Worm (Caenorhabditis elegans) whole organism, L1 larva: ENCODE measurements around the gene ceh-18.

Source experiments
- C16A3.4 ChIP-seq: fragments of 150-350 bp; optimal IDR thresholded peaks from 2 replicates; lab custom pipeline; 2014; ENCODE audit warnings: missing biosample characterization, missing genetic modification characterization
- C34B4.2 ChIP-seq: sonication (generic microtip); optimal IDR thresholded peaks from 2 replicates; lab custom pipeline; 2017; ENCODE audit warnings: mild to moderate bottlenecking, missing genetic modification characterization, missing compliant biosample characterization
- Y116A8C.19 ChIP-seq: sonication (generic microtip); optimal IDR thresholded peaks from 2 replicates; lab custom pipeline; 2016; ENCODE audit warnings: missing compliant biosample characterization, missing genetic modification characterization, borderline replicate concordance
- ama-1 ChIP-seq: fragments of 150-350 bp; optimal IDR thresholded peaks from 2 replicates; lab custom pipeline; 2014
- blmp-1 ChIP-seq: fragments of 150-350 bp; optimal IDR thresholded peaks from 2 replicates; lab custom pipeline; 2014; ENCODE audit warnings: missing biosample characterization, missing genetic modification characterization
- ceh-63 ChIP-seq: fragments of 200-800 bp; sonication (Bioruptor generic); optimal IDR thresholded peaks from 2 replicates; lab custom pipeline; 2018; ENCODE audit warnings: mild to moderate bottlenecking, missing genetic modification characterization, missing compliant biosample characterization
- ceh-82 ChIP-seq, 3 experiments: fragments of 150-350 bp in 1 of 3; sonication (generic microtip) in 2 of 3; optimal IDR thresholded peaks; 2 replicates each; lab custom pipeline; 2014 to 2017; ENCODE audit warnings: missing biosample characterization in 3 of 3, missing genetic modification characterization in 3 of 3
- ces-1 ChIP-seq: fragments of 150-350 bp; optimal IDR thresholded peaks from 2 replicates; lab custom pipeline; 2014; ENCODE audit warnings: missing biosample characterization, missing genetic modification reagents, missing genetic modification characterization
- dsc-1 ChIP-seq: sonication (generic microtip); optimal IDR thresholded peaks from 2 replicates; lab custom pipeline; 2016; ENCODE audit warnings: mild to moderate bottlenecking, missing genetic modification characterization, missing compliant biosample characterization
- egl-13 ChIP-seq: sonication (generic microtip); optimal IDR thresholded peaks from 2 replicates; lab custom pipeline; 2016; ENCODE audit warnings: missing genotype, missing genetic modification reagents, missing genetic modification characterization, missing compliant biosample characterization
- egl-27 ChIP-seq, 2 experiments: fragments of 150-350 bp in 1 of 2; sonication (generic microtip); optimal IDR thresholded peaks; 3 replicates each; lab custom pipeline; 2017 to 2018; ENCODE audit warnings: missing biosample characterization in 2 of 2, missing genetic modification characterization in 2 of 2, missing genetic modification reagents in 2 of 2
- elt-3 ChIP-seq, 6 experiments: fragments of 150-350 bp in 1 of 6; sonication (generic microtip); optimal IDR thresholded peaks; 2 replicates each; lab custom pipeline; 2017 to 2018; ENCODE audit warnings: missing biosample characterization in 6 of 6, missing genetic modification characterization in 6 of 6, inconsistent platforms in 1 of 6
- ets-5 ChIP-seq: fragments of 200-800 bp; sonication (Bioruptor generic); IDR thresholded peaks from 2 replicates; pipeline ENCODE4 v1.3.6; 2022; ENCODE audit warnings: missing genetic modification characterization, missing compliant biosample characterization
- fkh-10 ChIP-seq: sonication (generic microtip); optimal IDR thresholded peaks from 2 replicates; lab custom pipeline; 2017; ENCODE audit warnings: missing biosample characterization, missing genetic modification reagents, missing genetic modification characterization
- fkh-4 ChIP-seq: sonication (generic microtip); optimal IDR thresholded peaks from 2 replicates; lab custom pipeline; 2016; ENCODE audit warnings: missing compliant biosample characterization, missing genetic modification characterization, borderline replicate concordance
- fkh-8 ChIP-seq: sonication (generic microtip); optimal IDR thresholded peaks from 2 replicates; lab custom pipeline; 2016; ENCODE audit warnings: mild to moderate bottlenecking, missing genetic modification characterization, missing compliant biosample characterization
- grh-1 ChIP-seq: fragments of 200-800 bp; sonication (Bioruptor generic); IDR thresholded peaks from 2 replicates; pipeline ENCODE4 v1.3.6; 2022; ENCODE audit warnings: missing genetic modification reagents, missing genetic modification characterization, missing compliant biosample characterization
- hlh-17 ChIP-seq: fragments of 200-800 bp; sonication (Bioruptor generic); optimal IDR thresholded peaks from 2 replicates; lab custom pipeline; 2018; ENCODE audit warnings: missing genetic modification characterization, mild to moderate bottlenecking, missing compliant biosample characterization, moderate library complexity, borderline replicate concordance
- hlh-4 ChIP-seq: sonication (generic microtip); optimal IDR thresholded peaks from 2 replicates; lab custom pipeline; 2016; ENCODE audit warnings: mild to moderate bottlenecking, missing genetic modification characterization, missing compliant biosample characterization
- isw-1 ChIP-seq: fragments of 200-800 bp; sonication (Bioruptor generic); IDR thresholded peaks from 2 replicates; pipeline ENCODE4 v1.3.6; 2022; ENCODE audit warnings: missing genetic modification characterization, missing compliant biosample characterization
- lin-13 ChIP-seq: fragments of 150-350 bp; optimal IDR thresholded peaks from 2 replicates; lab custom pipeline; 2014; ENCODE audit warnings: missing biosample characterization, missing genetic modification reagents, missing genetic modification characterization
- lin-14 ChIP-seq: fragments of 200-800 bp; sonication (Bioruptor generic); optimal IDR thresholded peaks from 2 replicates; lab custom pipeline; 2018; ENCODE audit warnings: mild to moderate bottlenecking, missing genetic modification characterization, moderate library complexity, missing compliant biosample characterization
- lin-35 ChIP-seq, 2 experiments: fragments of 150-350 bp; optimal IDR thresholded peaks; 2 replicates each; lab custom pipeline; 2014; ENCODE audit warnings: missing biosample characterization in 2 of 2, missing genetic modification characterization in 2 of 2, missing genetic modification reagents in 2 of 2
- lin-39 ChIP-seq: fragments of 150-350 bp; optimal IDR thresholded peaks from 2 replicates; lab custom pipeline; 2014; ENCODE audit warnings: missing biosample characterization, missing genetic modification reagents, missing genetic modification characterization
- lir-3 ChIP-seq: sonication (generic microtip); optimal IDR thresholded peaks from 2 replicates; lab custom pipeline; 2016; ENCODE audit warnings: mild to moderate bottlenecking, missing genetic modification characterization, moderate library complexity, missing compliant biosample characterization; ENCODE audit not compliant: poor library complexity
- mab-9 ChIP-seq: fragments of 200-800 bp; sonication (Bioruptor generic); IDR thresholded peaks from 2 replicates; pipeline ENCODE4 v1.3.6; 2022; ENCODE audit warnings: missing genetic modification reagents, missing genetic modification characterization, missing compliant biosample characterization
- mdl-1 ChIP-seq, 2 experiments: fragments of 150-350 bp; optimal IDR thresholded peaks; 2 replicates each; lab custom pipeline; 2014 to 2017; ENCODE audit warnings: missing biosample characterization in 2 of 2, missing genetic modification characterization in 2 of 2, inconsistent platforms in 1 of 2
- nhr-19 ChIP-seq: fragments of 200-800 bp; sonication (Bioruptor generic); conservative IDR thresholded peaks from 2 replicates; pipeline ENCODE4 v1.3.6; 2022; ENCODE audit warnings: missing genetic modification characterization, missing compliant biosample characterization
- nhr-47 ChIP-seq: sonication (generic microtip); optimal IDR thresholded peaks from 2 replicates; lab custom pipeline; 2016; ENCODE audit warnings: mild to moderate bottlenecking, missing genetic modification characterization, moderate library complexity, missing compliant biosample characterization
- nhr-77 ChIP-seq: fragments of 150-350 bp; optimal IDR thresholded peaks from 2 replicates; lab custom pipeline; 2014; ENCODE audit warnings: missing biosample characterization, missing genetic modification characterization
- nhr-84 ChIP-seq: sonication (generic microtip); optimal IDR thresholded peaks from 2 replicates; lab custom pipeline; 2017; ENCODE audit warnings: missing biosample characterization, missing genetic modification characterization
- nhr-85 ChIP-seq: sonication (generic microtip); peaks from one replicate; lab custom pipeline; 2016; ENCODE audit warnings: missing genetic modification characterization, inconsistent platforms, missing compliant biosample characterization
- nhr-90 ChIP-seq: sonication (generic microtip); optimal IDR thresholded peaks from 2 replicates; lab custom pipeline; 2016; ENCODE audit warnings: mild to moderate bottlenecking, missing genetic modification characterization, missing compliant biosample characterization; ENCODE audit not compliant: poor library complexity
- pag-3 ChIP-seq: sonication (generic microtip); optimal IDR thresholded peaks from 2 replicates; lab custom pipeline; 2017; ENCODE audit warnings: missing genetic modification characterization, mild to moderate bottlenecking, missing compliant biosample characterization, antibody characterized with exemption, borderline replicate concordance; ENCODE audit not compliant: insufficient read depth
- pqm-1 ChIP-seq: sonication (generic microtip); optimal IDR thresholded peaks from 3 replicates; lab custom pipeline; 2017; ENCODE audit warnings: missing biosample characterization, missing genetic modification characterization
- skn-1 ChIP-seq: fragments of 150-350 bp; optimal IDR thresholded peaks from 2 replicates; lab custom pipeline; 2014; ENCODE audit warnings: missing biosample characterization, missing genetic modification characterization
- snpc-4 ChIP-seq: fragments of 150-350 bp; optimal IDR thresholded peaks from 2 replicates; lab custom pipeline; 2014; ENCODE audit warnings: missing biosample characterization, missing genetic modification characterization
- sox-4 ChIP-seq: sonication (generic microtip); optimal IDR thresholded peaks from 2 replicates; lab custom pipeline; 2016; ENCODE audit warnings: missing genetic modification characterization, missing compliant biosample characterization
- sptf-1 ChIP-seq: fragments of 150-350 bp; optimal IDR thresholded peaks from 2 replicates; lab custom pipeline; 2014; ENCODE audit warnings: missing biosample characterization, missing genetic modification characterization
- sup-37 ChIP-seq: fragments of 200-800 bp; sonication (Bioruptor generic); optimal IDR thresholded peaks from 2 replicates; lab custom pipeline; 2018; ENCODE audit warnings: mild to moderate bottlenecking, missing genetic modification characterization, missing compliant biosample characterization
- unc-30 ChIP-seq: sonication (generic microtip); optimal IDR thresholded peaks from 2 replicates; lab custom pipeline; 2017; ENCODE audit warnings: missing biosample characterization, missing genetic modification characterization
- unc-62 ChIP-seq: fragments of 150-350 bp; optimal IDR thresholded peaks from 2 replicates; lab custom pipeline; 2014; ENCODE audit warnings: missing biosample characterization, missing genetic modification reagents, missing genetic modification characterization
- unc-86 ChIP-seq: sonication (generic microtip); optimal IDR thresholded peaks from 2 replicates; lab custom pipeline; 2016; ENCODE audit warnings: missing genetic modification characterization, missing compliant biosample characterization
- vab-15 ChIP-seq: sonication (generic microtip); optimal IDR thresholded peaks from 2 replicates; lab custom pipeline; 2017; ENCODE audit warnings: missing genotype, mild to moderate bottlenecking, missing genetic modification characterization, missing compliant biosample characterization
- zip-4 ChIP-seq: fragments of 200-800 bp; sonication (Bioruptor generic); optimal IDR thresholded peaks from 2 replicates; lab custom pipeline; 2018; ENCODE audit warnings: mild to moderate bottlenecking, missing genetic modification characterization, moderate library complexity, missing compliant biosample characterization
- ztf-11 ChIP-seq, 2 experiments: sonication (generic microtip); optimal IDR thresholded peaks; 2 replicates each; lab custom pipeline; 2016 to 2017; ENCODE audit warnings: missing genetic modification characterization in 2 of 2, missing biosample characterization in 1 of 2, missing compliant biosample characterization in 1 of 2

ceh-18 gene

DNA sequence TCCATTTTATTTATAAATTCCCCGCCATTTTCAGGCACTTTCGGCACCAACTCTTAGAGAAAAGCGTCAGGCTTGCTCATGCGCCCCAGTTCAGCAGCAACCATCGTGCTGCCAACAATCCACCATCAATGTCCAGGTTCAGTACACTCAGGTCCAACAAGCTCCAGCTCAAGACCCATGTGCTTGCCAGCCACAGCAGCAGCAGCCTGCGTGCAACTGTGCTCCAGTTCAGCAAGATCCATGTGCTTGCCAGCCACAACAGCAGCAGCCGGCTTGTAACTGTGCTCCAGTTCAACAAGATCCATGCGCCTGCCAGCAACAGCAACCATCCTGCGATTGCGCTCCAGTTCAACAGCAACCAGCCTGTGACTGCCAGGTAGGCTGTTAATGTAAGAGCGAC lies 59.3 kb downstream of the ceh-18 start:
- TF ChIP-seq sup-37 (no peak), C34B4.2 (tag; lab: Kevin White, UChicago) (no peak), unc-62 (no peak), zip-4 (GFP tag; lab: Kevin White, UChicago) (no peak), ces-1 (GFP tag; lab: Kevin White, UChicago) (no peak), elt-3 (tag; optimal IDR thresholded peaks at IDR 0.05; lab: Kevin White, UChicago) (no peak), dsc-1 (no peak), nhr-90 (no peak), ama-1 (lab: Kevin White, UChicago) (no peak), sox-4 (tag; lab: Kevin White, UChicago) (no peak), sptf-1 (tag; lab: Kevin White, UChicago) (no peak), skn-1 (no peak), unc-86 (tag; lab: Kevin White, UChicago) (no peak), C16A3.4 (no peak), mab-9 (GFP tag; lab: Robert Waterston, UW) (no peak)

DNA sequence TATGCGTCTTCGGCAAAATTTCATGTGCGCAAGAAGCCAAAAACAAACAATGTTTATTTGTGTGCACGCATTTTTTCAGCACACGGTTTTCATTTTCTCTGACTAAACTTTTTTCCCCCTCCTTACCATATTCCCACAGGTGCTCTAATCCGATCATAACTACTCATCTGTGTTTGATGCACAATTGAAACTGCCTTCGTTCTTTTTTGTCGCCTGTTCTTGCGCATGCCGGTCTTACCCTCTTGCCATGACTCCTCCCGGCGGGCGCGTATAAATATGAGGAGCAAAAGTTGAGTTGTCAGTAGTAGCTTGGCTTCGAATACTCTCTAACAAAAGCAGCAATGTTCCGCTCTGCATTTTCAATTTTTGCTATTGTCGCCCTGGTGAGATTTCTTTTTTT lies 59.7 kb downstream of the ceh-18 start, which contains the start of gene abu-10:
Gene abu-10 (plus strand): TSS at position 301 of the 400 bp plus-strand sequence.
- TF ChIP-seq nhr-47 (tag; lab: Kevin White, UChicago) = no peak
- no peak for TF ChIP-seq Y116A8C.19 (tag; lab: Kevin White, UChicago)
- no peak for TF ChIP-seq fkh-4
- TF ChIP-seq, all 84 proteins: peak for 0

DNA sequence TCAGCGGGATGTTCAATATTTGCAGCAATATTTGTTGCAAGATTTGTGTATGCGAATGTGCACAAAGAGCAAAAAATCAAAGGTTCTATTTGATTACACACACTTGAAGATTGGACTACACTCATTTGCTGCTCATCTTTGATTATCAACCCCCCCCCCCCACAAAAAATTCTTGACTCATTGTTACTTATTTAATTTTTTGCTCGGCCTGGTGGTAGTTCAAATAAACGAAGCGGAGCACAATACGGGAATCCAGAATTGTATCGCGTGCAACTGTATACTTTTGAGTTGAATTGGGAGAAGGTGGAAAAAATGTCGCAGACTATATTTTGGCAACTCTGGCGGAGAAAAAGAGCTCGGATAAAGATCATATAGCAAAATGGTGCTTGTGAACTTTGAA lies 62.0 kb downstream of the ceh-18 start, which contains the start of gene F35A5.5:
Gene F35A5.5 (minus strand): TSS at position 101 of the 400 bp plus-strand sequence.
- TF ChIP-seq ceh-82 (tag; optimal IDR thresholded peaks at IDR 0.05; lab: Kevin White, UChicago) = no peak
- TF ChIP-seq nhr-19 = no peak
- no peak for TF ChIP-seq ets-5 (GFP tag; lab: Robert Waterston, UW)
- TF ChIP-seq snpc-4 (tag; lab: Kevin White, UChicago) = no peak
- no peak for TF ChIP-seq vab-15
- no peak for TF ChIP-seq unc-86 (tag; lab: Kevin White, UChicago)
- no peak for TF ChIP-seq grh-1 (GFP tag; lab: Robert Waterston, UW)
- TF ChIP-seq zip-4 (GFP tag; lab: Kevin White, UChicago) = no peak
- TF ChIP-seq fkh-8 (tag; lab: Kevin White, UChicago) = no peak
- TF ChIP-seq egl-13 (tag; lab: Kevin White, UChicago) = no peak
- TF ChIP-seq lin-14 (GFP tag; lab: Kevin White, UChicago) = no peak
- no peak for TF ChIP-seq lin-39 (tag; lab: Kevin White, UChicago)
- TF ChIP-seq ztf-11 (tag; optimal IDR thresholded peaks at IDR 0.05; lab: Kevin White, UChicago) = no peak
- no peak for TF ChIP-seq lir-3
- no peak for TF ChIP-seq nhr-77
- TF ChIP-seq sptf-1 (tag; lab: Kevin White, UChicago) = no peak
- TF ChIP-seq pqm-1 = no peak
- no peak for TF ChIP-seq lin-13
- TF ChIP-seq C16A3.4 = no peak

DNA sequence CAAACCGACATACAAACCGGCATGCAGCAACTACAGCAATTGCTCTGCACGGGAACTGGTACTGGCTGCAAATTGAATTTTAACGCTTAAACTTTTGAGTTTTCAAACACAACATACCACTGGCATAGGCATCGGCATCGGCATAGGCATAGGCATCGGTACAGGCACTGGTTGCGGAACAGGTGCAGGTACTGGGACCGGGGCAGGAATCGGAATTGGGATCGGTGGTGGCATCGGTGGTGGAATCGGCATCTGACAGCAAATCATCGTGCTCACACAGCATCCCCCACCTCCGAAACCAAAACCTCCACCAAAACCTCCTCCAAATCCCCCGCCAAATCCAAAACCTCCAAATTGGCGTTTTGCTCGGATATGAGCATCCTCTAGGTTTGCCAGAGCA lies 63.4 kb downstream of the ceh-18 start:
- TF ChIP-seq pqm-1 (no peak), nhr-85 (tag; lab: Kevin White, UChicago) (peak; percentile 1), isw-1 (GFP tag; lab: Robert Waterston, UW) (no peak), lin-35 (GFP tag; optimal IDR thresholded peaks at IDR 0.05; lab: Kevin White, UChicago) (no peak)

DNA sequence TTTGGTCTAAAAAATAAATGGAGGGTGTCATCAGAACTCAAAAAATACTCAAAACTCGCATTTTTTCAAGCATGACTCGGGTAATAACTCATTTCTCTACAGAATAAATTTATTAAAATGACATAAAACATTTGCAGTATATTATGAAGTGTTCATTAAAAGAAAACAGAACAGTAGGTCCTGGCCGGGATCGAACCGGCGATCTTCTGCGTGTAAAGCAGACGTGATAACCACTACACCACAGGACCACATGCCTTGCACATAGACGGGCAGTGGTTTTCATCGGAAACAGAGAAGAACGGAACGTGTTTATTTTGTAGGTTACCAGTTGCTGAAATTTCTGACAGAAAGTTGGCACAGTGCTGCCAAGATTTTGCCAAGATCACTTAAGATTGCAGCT lies 64.2 kb downstream of the ceh-18 start:
- TF ChIP-seq hlh-17 (GFP tag; lab: Kevin White, UChicago) (no peak), fkh-4 (no peak), pag-3 (tag; lab: Kevin White, UChicago) (no peak), unc-30 (no peak), lin-35 (GFP tag; optimal IDR thresholded peaks at IDR 0.05; lab: Kevin White, UChicago) (peak in 1 of 2 experiments; percentile 5), nhr-19 (no peak), blmp-1 (no peak), hlh-4 (no peak), lin-14 (GFP tag; lab: Kevin White, UChicago) (peak; percentile 2), sup-37 (no peak), fkh-10 (GFP tag; lab: Kevin White, UChicago) (no peak), egl-27 (tag; optimal IDR thresholded peaks at IDR 0.05; lab: Kevin White, UChicago) (no peak), nhr-77 (no peak), ceh-63 (no peak), nhr-84 (tag; lab: Kevin White, UChicago) (no peak), mdl-1 (tag; optimal IDR thresholded peaks at IDR 0.05; lab: Kevin White, UChicago) (no peak)
